Worm (Caenorhabditis elegans) whole organism, L4/young adult: Measurements from ENCODE around the gene F46B6.5.

Experiments used
- W03F9.2 ChIP-seq: fragments of 150-350 bp; optimal IDR thresholded peaks from 2 replicates; lab custom pipeline; 2014; ENCODE audit warnings: missing biosample characterization, missing genetic modification characterization
- dao-5 ChIP-seq: sonication (generic microtip); optimal IDR thresholded peaks from 2 replicates; lab custom pipeline; 2016; ENCODE audit warnings: missing genotype, missing genetic modification characterization, moderate library complexity, missing compliant biosample characterization
- him-1 ChIP-seq: sonication (generic microtip); optimal IDR thresholded peaks from 2 replicates; lab custom pipeline; 2016; ENCODE audit warnings: missing genotype, missing genetic modification reagents, missing genetic modification characterization, missing compliant biosample characterization

DNA sequence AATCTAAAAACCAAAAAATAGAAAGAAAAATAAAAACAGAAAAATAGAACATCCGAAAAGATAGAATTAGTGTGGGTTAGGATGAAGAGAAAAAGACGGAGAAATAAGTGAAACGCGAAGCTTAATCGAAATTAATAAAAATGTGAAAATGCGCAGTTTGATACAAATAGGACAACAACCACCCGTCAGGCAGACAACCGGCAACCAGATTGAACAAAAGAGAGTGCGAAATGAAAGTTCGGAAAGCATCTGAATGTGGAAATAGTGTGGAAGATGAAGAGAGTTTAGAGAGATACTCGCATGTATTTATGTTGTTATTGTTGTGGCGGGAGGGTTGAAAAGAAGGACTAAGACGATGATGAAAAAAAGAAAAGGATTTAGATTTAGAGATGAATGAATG is 24.4 kb downstream of the F46B6.5 start:
- no peak for TF ChIP-seq him-1 (tag; lab: Kevin White, UChicago)
- TF ChIP-seq W03F9.2 (tag; lab: Kevin White, UChicago): no peak
- TF ChIP-seq dao-5: no peak
